Worm (Caenorhabditis elegans) whole organism, mixed stage, embryonic: Measurements from ENCODE around the gene nspc-13.
A peak's percentile ranks its signal among the peaks of the same experiment; 100 is the strongest.

Source experiments
- blmp-1 ChIP-seq: fragments of 150-350 bp; optimal IDR thresholded peaks from 2 replicates; lab custom pipeline; 2014; ENCODE audit warnings: missing biosample characterization, missing genetic modification characterization
- ceh-83 ChIP-seq: fragments of 200-800 bp; sonication (Bioruptor generic); optimal IDR thresholded peaks from 2 replicates; lab custom pipeline; 2018; ENCODE audit warnings: mild to moderate bottlenecking, missing genetic modification characterization, missing compliant biosample characterization
- ces-1 ChIP-seq: fragments of 150-350 bp; optimal IDR thresholded peaks from 2 replicates; lab custom pipeline; 2014; ENCODE audit warnings: missing biosample characterization, missing genetic modification reagents, missing genetic modification characterization
- drap-1 ChIP-seq: fragments of 200-800 bp; sonication (Bioruptor generic); optimal IDR thresholded peaks from 3 replicates; lab custom pipeline; 2018; ENCODE audit warnings: mild to moderate bottlenecking, missing genetic modification characterization, missing compliant biosample characterization
- elt-1 ChIP-seq: sonication (generic microtip); optimal IDR thresholded peaks from 2 replicates; lab custom pipeline; 2017; ENCODE audit warnings: missing genetic modification characterization, mild to moderate bottlenecking, missing compliant biosample characterization, antibody characterized with exemption, moderate library complexity, borderline replicate concordance; ENCODE audit not compliant: insufficient read depth
- elt-3 ChIP-seq: fragments of 150-350 bp; optimal IDR thresholded peaks from 2 replicates; lab custom pipeline; 2014; ENCODE audit warnings: missing biosample characterization, missing genetic modification characterization
- flh-1 ChIP-seq: fragments of 200-800 bp; sonication (Bioruptor generic); optimal IDR thresholded peaks from 2 replicates; lab custom pipeline; 2018; ENCODE audit warnings: mild to moderate bottlenecking, missing genetic modification characterization, moderate library complexity, missing compliant biosample characterization
- ham-2 ChIP-seq: fragments of 200-800 bp; sonication (Bioruptor generic); optimal IDR thresholded peaks from 2 replicates; lab custom pipeline; 2018; ENCODE audit warnings: mild to moderate bottlenecking, missing genetic modification characterization, missing compliant biosample characterization
- lin-13 ChIP-seq: fragments of 150-350 bp; optimal IDR thresholded peaks from 2 replicates; lab custom pipeline; 2014; ENCODE audit warnings: missing biosample characterization, missing genetic modification characterization
- mab-5 ChIP-seq: fragments of 150-350 bp; optimal IDR thresholded peaks from 2 replicates; lab custom pipeline; 2014; ENCODE audit warnings: missing biosample characterization, missing genetic modification characterization
- mls-2 ChIP-seq: sonication (generic microtip); optimal IDR thresholded peaks from 2 replicates; lab custom pipeline; 2016; ENCODE audit warnings: mild to moderate bottlenecking, missing genetic modification characterization, moderate library complexity, missing compliant biosample characterization
- nhr-12 ChIP-seq: fragments of 150-350 bp; optimal IDR thresholded peaks from 2 replicates; lab custom pipeline; 2014; ENCODE audit warnings: missing biosample characterization, missing genetic modification characterization
- nhr-2 ChIP-seq: fragments of 150-350 bp; optimal IDR thresholded peaks from 2 replicates; lab custom pipeline; 2014; ENCODE audit warnings: missing biosample characterization, missing genetic modification characterization
- nhr-237 ChIP-seq: fragments of 150-350 bp; optimal IDR thresholded peaks from 2 replicates; lab custom pipeline; 2014; ENCODE audit warnings: missing biosample characterization, missing genetic modification characterization
- sem-2 ChIP-seq: fragments of 200-800 bp; sonication (Bioruptor generic); optimal IDR thresholded peaks from 2 replicates; lab custom pipeline; 2018; ENCODE audit warnings: mild to moderate bottlenecking, missing genetic modification characterization, missing compliant biosample characterization
- sptf-1 ChIP-seq: sonication (generic microtip); optimal IDR thresholded peaks from 2 replicates; lab custom pipeline; 2017; ENCODE audit warnings: mild to moderate bottlenecking, missing genetic modification characterization, moderate library complexity, missing compliant biosample characterization
- tbx-8 ChIP-seq: fragments of 200-800 bp; sonication (Bioruptor generic); optimal IDR thresholded peaks from 2 replicates; lab custom pipeline; 2018; ENCODE audit warnings: mild to moderate bottlenecking, missing genetic modification characterization, moderate library complexity, missing compliant biosample characterization
- unc-120 ChIP-seq: sonication (generic microtip); optimal IDR thresholded peaks from 2 replicates; lab custom pipeline; 2017; ENCODE audit warnings: missing genetic modification characterization, missing compliant biosample characterization; ENCODE audit not compliant: poor library complexity, severe bottlenecking
- unc-62 ChIP-seq: fragments of 150-350 bp; optimal IDR thresholded peaks from 2 replicates; lab custom pipeline; 2014; ENCODE audit warnings: missing biosample characterization, missing genetic modification reagents, missing genetic modification characterization
- zip-8 ChIP-seq: fragments of 150-350 bp; optimal IDR thresholded peaks from 2 replicates; lab custom pipeline; 2014; ENCODE audit warnings: missing biosample characterization, missing genetic modification characterization

The nspc-13 gene

DNA sequence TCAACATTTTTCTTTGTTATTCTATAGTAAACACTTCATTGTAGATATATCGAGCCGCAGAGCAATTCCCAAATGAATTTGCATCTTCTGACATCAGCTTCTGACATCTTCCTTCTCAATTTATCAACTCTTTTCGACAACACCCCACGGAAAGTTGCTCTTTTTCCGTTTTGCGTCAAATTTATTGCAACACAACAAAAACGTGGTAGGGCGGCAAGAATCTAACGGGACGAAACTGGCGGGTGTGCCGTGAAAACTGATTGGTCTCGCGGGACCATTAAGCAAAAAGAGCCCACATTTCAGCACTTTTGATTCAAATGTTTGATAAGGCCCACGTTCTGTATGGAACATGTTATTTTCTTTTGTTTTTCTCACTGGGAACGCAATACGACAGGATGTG, 47.5 kb downstream of the nspc-13 start:
- peak; percentile 54 for TF ChIP-seq unc-62
- TF ChIP-seq nhr-2 (tag; lab: Kevin White, UChicago): no peak
- no peak for TF ChIP-seq ham-2 (GFP tag; lab: Kevin White, UChicago)
- no peak for TF ChIP-seq ceh-83 (GFP tag; lab: Kevin White, UChicago)
- TF ChIP-seq unc-120 (tag; lab: Kevin White, UChicago): no peak
- no peak for TF ChIP-seq zip-8 (tag; lab: Kevin White, UChicago)
- no peak for TF ChIP-seq nhr-12 (tag; lab: Kevin White, UChicago)
- TF ChIP-seq flh-1 (GFP tag; lab: Kevin White, UChicago): no peak

ce11 chrX:12406037-12406436, 48.8 kb downstream of the nspc-13 start:
- TF ChIP-seq blmp-1 (tag; lab: Kevin White, UChicago) (no peak), lin-13 (tag; lab: Kevin White, UChicago) (no peak), elt-1 (tag; lab: Kevin White, UChicago) (no peak), tbx-8 (GFP tag; lab: Kevin White, UChicago) (no peak)

DNA sequence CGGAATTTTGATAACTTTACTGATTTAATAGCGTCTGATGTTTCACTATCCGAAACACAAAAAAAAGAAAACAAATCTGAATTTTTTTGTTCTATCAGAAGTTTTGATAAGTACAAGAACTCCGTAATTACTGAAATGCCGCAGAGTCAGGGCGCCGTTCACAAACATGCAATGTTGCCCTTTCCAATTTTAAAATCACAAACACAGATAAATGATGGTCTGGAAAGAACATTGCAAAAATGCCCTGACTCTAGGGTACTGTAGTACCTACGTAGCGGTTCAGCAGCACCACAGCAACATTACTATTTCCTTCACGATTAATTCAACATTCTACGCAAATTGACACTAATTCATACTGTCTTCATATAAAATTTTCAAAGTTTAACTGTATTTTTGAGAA, 49.4 kb downstream of the nspc-13 start:
- TF ChIP-seq mab-5 (tag; lab: Kevin White, UChicago) (no peak), drap-1 (GFP tag; lab: Kevin White, UChicago) (no peak), elt-3 (tag; lab: Kevin White, UChicago) (no peak)
- TF ChIP-seq, all 35 proteins: peak for 0

- TF ChIP-seq ces-1 (GFP tag; lab: Kevin White, UChicago) (peak; percentile 98), mls-2 (tag; lab: Kevin White, UChicago) (peak; percentile 33), tbx-8 (GFP tag; lab: Kevin White, UChicago) (no peak), nhr-237 (tag; lab: Kevin White, UChicago) (no peak), unc-120 (tag; lab: Kevin White, UChicago) (peak; percentile 32), sem-2 (GFP tag; lab: Kevin White, UChicago) (no peak), nhr-12 (tag; lab: Kevin White, UChicago) (no peak), unc-62 (no peak), drap-1 (GFP tag; lab: Kevin White, UChicago) (peak; percentile 62), sptf-1 (tag; lab: Kevin White, UChicago) (peak; percentile 71)
Measured at ce11 chrX:12407297-12407696, 50.1 kb downstream of the nspc-13 start.
